Fruit fly (Drosophila melanogaster) whole organism, adult: ENCODE measurements around the gene ast.

Source experiments
- CG14711 ChIP-seq: fragments of 200-800 bp; sonication (Bioruptor generic); optimal IDR thresholded peaks from 2 replicates; lab custom pipeline; 2018; ENCODE audit warnings: missing biosample characterization, mild to moderate bottlenecking, missing genetic modification characterization, moderate library complexity
- CG1620 ChIP-seq: fragments of 200-800 bp; sonication (Bioruptor generic); optimal IDR thresholded peaks from 2 replicates; lab custom pipeline; 2016; ENCODE audit warnings: missing biosample characterization, missing genetic modification characterization
- CG7045 ChIP-seq: fragments of 200-800 bp; sonication (Bioruptor generic); optimal IDR thresholded peaks from 2 replicates; lab custom pipeline; 2017; ENCODE audit warnings: missing biosample characterization, mild to moderate bottlenecking, missing genetic modification characterization
- Clk ChIP-seq: fragments of 200-800 bp; sonication (Bioruptor generic); optimal IDR thresholded peaks from 2 replicates; lab custom pipeline; 2017; ENCODE audit warnings: missing biosample characterization, missing genetic modification characterization
- bab1 ChIP-seq: fragments of 200-800 bp; sonication (Bioruptor generic); optimal IDR thresholded peaks from 3 replicates; lab custom pipeline; 2019; ENCODE audit warnings: missing biosample characterization, mild to moderate bottlenecking, missing genetic modification characterization, moderate library complexity
- cnc ChIP-seq, 2 experiments: fragments of >200 bp; optimal IDR thresholded peaks; 2 replicates each; lab custom pipeline; 2017
- kay ChIP-seq: fragments of 200-800 bp; sonication (Bioruptor generic); peaks from one replicate; lab custom pipeline; 2016; ENCODE audit warnings: missing biosample characterization, missing genetic modification characterization, borderline replicate concordance
- toe ChIP-seq: fragments of 200-800 bp; sonication (Bioruptor generic); optimal IDR thresholded peaks from 2 replicates; lab custom pipeline; 2016; ENCODE audit warnings: missing biosample characterization, missing genetic modification characterization

- TF ChIP-seq bab1 (GFP tag; lab: Kevin White, UChicago) = no peak
- peak; percentile 64 for TF ChIP-seq CG7045 (GFP tag; lab: Kevin White, UChicago)
- no peak for TF ChIP-seq kay (GFP tag; lab: Kevin White, UChicago)
- TF ChIP-seq cnc (optimal IDR thresholded peaks at IDR 0.05; lab: Kevin White, UChicago) = no peak
- TF ChIP-seq CG1620 (GFP tag; lab: Kevin White, UChicago) = no peak
- TF ChIP-seq CG14711 = peak; percentile 30
- peak; percentile 6 for TF ChIP-seq toe
- TF ChIP-seq Clk (GFP tag; lab: Kevin White, UChicago) = no peak
Measured at dm6 chr2L:1123078-1123818, 45.5 kb downstream of the ast start.
